Worm (Caenorhabditis elegans) whole organism, late embryonic: ENCODE measurements around the gene hda-5.

ENCODE experiments used
- F13H6.1 ChIP-seq: sonication (generic microtip); optimal IDR thresholded peaks from 2 replicates; lab custom pipeline; 2016; ENCODE audit warnings: missing genetic modification characterization, missing compliant biosample characterization
- ama-1 ChIP-seq: fragments of 150-350 bp; optimal IDR thresholded peaks from 2 replicates; lab custom pipeline; 2014
- ceh-14 ChIP-seq: sonication (generic microtip); optimal IDR thresholded peaks from 2 replicates; lab custom pipeline; 2016; ENCODE audit warnings: missing genotype, missing genetic modification characterization, missing compliant biosample characterization
- ceh-24 ChIP-seq: sonication (generic microtip); optimal IDR thresholded peaks from 2 replicates; lab custom pipeline; 2016; ENCODE audit warnings: mild to moderate bottlenecking, missing genetic modification characterization, missing compliant biosample characterization
- ceh-30 ChIP-seq: fragments of 150-350 bp; optimal IDR thresholded peaks from 2 replicates; lab custom pipeline; 2014; ENCODE audit warnings: missing biosample characterization, missing genetic modification characterization
- elt-2 ChIP-seq: sonication (generic microtip); optimal IDR thresholded peaks from 2 replicates; lab custom pipeline; 2016; ENCODE audit warnings: missing genetic modification reagents, missing genetic modification characterization, missing compliant biosample characterization
- ets-4 ChIP-seq: sonication (generic microtip); optimal IDR thresholded peaks from 2 replicates; lab custom pipeline; 2016; ENCODE audit warnings: missing genetic modification characterization, missing compliant biosample characterization
- hlh-8 ChIP-seq: sonication (generic microtip); optimal IDR thresholded peaks from 2 replicates; lab custom pipeline; 2016; ENCODE audit warnings: missing genotype, missing genetic modification characterization, missing compliant biosample characterization
- pha-2 ChIP-seq: sonication (generic microtip); optimal IDR thresholded peaks from 2 replicates; lab custom pipeline; 2017; ENCODE audit warnings: mild to moderate bottlenecking, missing genetic modification characterization, missing compliant biosample characterization
- rnt-1 ChIP-seq: sonication (generic microtip); optimal IDR thresholded peaks from 2 replicates; lab custom pipeline; 2016; ENCODE audit warnings: missing genetic modification characterization, missing compliant biosample characterization
- tbx-7 ChIP-seq: sonication (generic microtip); optimal IDR thresholded peaks from 2 replicates; lab custom pipeline; 2016; ENCODE audit warnings: missing genotype, missing genetic modification characterization, missing compliant biosample characterization
- unc-55 ChIP-seq: sonication (generic microtip); optimal IDR thresholded peaks from 2 replicates; lab custom pipeline; 2017; ENCODE audit warnings: missing biosample characterization, missing genetic modification reagents, missing genetic modification characterization

DNA sequence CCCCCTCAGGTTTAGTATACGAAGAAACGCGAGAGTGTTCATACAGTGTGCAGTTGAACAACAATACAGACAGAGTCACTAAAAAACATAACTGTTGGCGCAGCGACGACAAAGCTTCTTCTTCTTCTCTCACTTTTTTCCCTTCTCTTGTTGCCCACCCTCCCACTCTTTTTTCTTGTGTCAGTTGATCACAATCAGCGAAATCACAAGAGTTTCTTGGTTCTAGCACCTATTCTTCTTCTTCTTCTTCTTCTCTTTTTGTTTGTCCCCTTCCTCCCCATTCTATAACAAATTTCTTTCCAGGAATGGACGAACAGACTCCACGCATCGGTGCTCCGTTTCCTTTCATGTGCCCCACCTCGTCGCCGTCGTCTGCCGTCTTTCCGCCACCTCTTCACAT is 8.4 kb upstream of the hda-5 start, which contains the start of gene F43G6.4:
- TF ChIP-seq ama-1 (lab: Kevin White, UChicago) (no peak), hlh-8 (tag; lab: Kevin White, UChicago) (no peak), tbx-7 (no peak), unc-55 (GFP tag; lab: Kevin White, UChicago) (no peak), pha-2 (tag; lab: Kevin White, UChicago) (no peak), rnt-1 (no peak), ceh-14 (tag; lab: Kevin White, UChicago) (no peak), elt-2 (tag; lab: Kevin White, UChicago) (no peak), ets-4 (tag; lab: Kevin White, UChicago) (no peak), ceh-24 (tag; lab: Kevin White, UChicago) (no peak), ceh-30 (tag; lab: Kevin White, UChicago) (no peak), F13H6.1 (no peak)
